Fruit fly (Drosophila melanogaster) whole organism, embryonic: ENCODE measurements around the gene Enoph.

ENCODE experiments used
- Aef1 ChIP-seq: fragments of 200-800 bp; sonication (Bioruptor generic); IDR thresholded peaks from 3 replicates; pipeline ENCODE4 v1.3.6; 2022; ENCODE audit warnings: missing biosample characterization, missing genetic modification characterization
- Blimp-1 ChIP-seq: fragments of 200-800 bp; sonication (Bioruptor generic); optimal IDR thresholded peaks from 3 replicates; lab custom pipeline; 2018; ENCODE audit warnings: missing biosample characterization, missing genetic modification characterization, mild to moderate bottlenecking, moderate library complexity, missing genetic modification reagents
- CG10979 ChIP-seq: fragments of 200-800 bp; sonication (Bioruptor generic); optimal IDR thresholded peaks from 2 replicates; lab custom pipeline; 2018; ENCODE audit warnings: missing biosample characterization, mild to moderate bottlenecking, missing genetic modification characterization, moderate library complexity
- CG11093 ChIP-seq: fragments of 200-800 bp; sonication (Bioruptor generic); IDR thresholded peaks from 3 replicates; pipeline ENCODE4 v1.3.6; 2022; ENCODE audit warnings: missing biosample characterization, missing genetic modification characterization
- CG11398 ChIP-seq: fragments of 200-800 bp; sonication (Bioruptor generic); optimal IDR thresholded peaks from 2 replicates; lab custom pipeline; 2016; ENCODE audit warnings: missing biosample characterization, missing genetic modification characterization
- CG1233 ChIP-seq: fragments of 200-800 bp; sonication (Bioruptor generic); optimal IDR thresholded peaks from 4 replicates; lab custom pipeline; 2018; ENCODE audit warnings: missing biosample characterization, mild to moderate bottlenecking, missing genetic modification characterization
- CG12744 ChIP-seq: fragments of 200-800 bp; sonication (Bioruptor generic); optimal IDR thresholded peaks from 2 replicates; lab custom pipeline; 2016; ENCODE audit warnings: missing biosample characterization, missing genetic modification characterization
- CG14667 ChIP-seq: fragments of 200-800 bp; sonication (Bioruptor generic); IDR thresholded peaks from 2 replicates; pipeline ENCODE4 v1.3.6; 2022; ENCODE audit warnings: missing biosample characterization, missing genetic modification characterization
- CG15011 ChIP-seq: fragments of 200-800 bp; sonication (Bioruptor generic); optimal IDR thresholded peaks from 3 replicates; lab custom pipeline; 2018; ENCODE audit warnings: missing biosample characterization, mild to moderate bottlenecking, missing genetic modification characterization
- CG1529 ChIP-seq: fragments of 200-800 bp; sonication (Bioruptor generic); optimal IDR thresholded peaks from 3 replicates; lab custom pipeline; 2018; ENCODE audit warnings: missing biosample characterization, missing genetic modification characterization
- CG15514 ChIP-seq: fragments of 200-800 bp; sonication (Bioruptor generic); optimal IDR thresholded peaks from 3 replicates; lab custom pipeline; 2017; ENCODE audit warnings: missing biosample characterization, missing genetic modification characterization, mild to moderate bottlenecking, moderate library complexity, missing genetic modification reagents
- CG17802 ChIP-seq: fragments of 200-800 bp; sonication (Bioruptor generic); optimal IDR thresholded peaks from 2 replicates; lab custom pipeline; 2018; ENCODE audit warnings: missing biosample characterization, mild to moderate bottlenecking, missing genetic modification characterization, moderate library complexity
- CG31224 ChIP-seq: fragments of 200-800 bp; sonication (Bioruptor generic); IDR thresholded peaks from 2 replicates; pipeline ENCODE4 v1.3.6; 2022; ENCODE audit warnings: missing biosample characterization, missing genetic modification characterization
- CG6175 ChIP-seq: fragments of 200-800 bp; sonication (Bioruptor generic); IDR thresholded peaks from 3 replicates; pipeline ENCODE4 v1.3.6; 2022; ENCODE audit warnings: missing biosample characterization, missing genetic modification characterization
- CG6654 ChIP-seq: fragments of 200-800 bp; sonication (Bioruptor generic); optimal IDR thresholded peaks from 2 replicates; lab custom pipeline; 2017; ENCODE audit warnings: missing biosample characterization, mild to moderate bottlenecking, missing genetic modification characterization
- CG6791 ChIP-seq: fragments of 200-800 bp; sonication (Bioruptor generic); IDR thresholded peaks from 3 replicates; pipeline ENCODE4 v1.3.6; 2022; ENCODE audit warnings: missing biosample characterization, missing genetic modification characterization; ENCODE audit not compliant: partially characterized antibody
- CG7928 ChIP-seq: fragments of 200-800 bp; sonication (Bioruptor generic); optimal IDR thresholded peaks from 2 replicates; lab custom pipeline; 2017; ENCODE audit warnings: missing biosample characterization, mild to moderate bottlenecking, missing genetic modification characterization
- D19B ChIP-seq: fragments of 200-800 bp; sonication (Bioruptor generic); optimal IDR thresholded peaks from 2 replicates; lab custom pipeline; 2017; ENCODE audit warnings: missing biosample characterization, mild to moderate bottlenecking, missing genetic modification characterization
- Dbx ChIP-seq: fragments of 200-800 bp; sonication (Bioruptor generic); IDR thresholded peaks from 3 replicates; pipeline ENCODE4 v1.3.6; 2022; ENCODE audit warnings: missing biosample characterization, missing genetic modification characterization
- Dref ChIP-seq: fragments of 200-800 bp; sonication (Bioruptor generic); IDR thresholded peaks from 2 replicates; pipeline ENCODE4 v1.3.6; 2022; ENCODE audit warnings: missing biosample characterization, missing genetic modification characterization
- E2f1 ChIP-seq: fragments of 200-800 bp; sonication (Bioruptor generic); IDR thresholded peaks from 2 replicates; pipeline ENCODE4 v1.3.6; 2022; ENCODE audit warnings: missing biosample characterization, missing genetic modification characterization
- HLH3B ChIP-seq: fragments of 200-800 bp; sonication (Bioruptor generic); IDR thresholded peaks from 2 replicates; pipeline ENCODE4 v1.3.6; 2022; ENCODE audit warnings: missing biosample characterization, missing genetic modification characterization
- Hey ChIP-seq: fragments of 200-800 bp; sonication (Bioruptor generic); optimal IDR thresholded peaks from 3 replicates; lab custom pipeline; 2018; ENCODE audit warnings: missing biosample characterization, mild to moderate bottlenecking, missing genetic modification characterization
- Hmx ChIP-seq: fragments of 200-800 bp; sonication (Bioruptor generic); optimal IDR thresholded peaks from 2 replicates; lab custom pipeline; 2016; ENCODE audit warnings: missing biosample characterization, missing genetic modification characterization
- Lhr ChIP-seq: fragments of 200-800 bp; sonication (Bioruptor generic); optimal IDR thresholded peaks from 3 replicates; lab custom pipeline; 2017; ENCODE audit warnings: mild to moderate bottlenecking, missing biosample characterization, missing genetic modification reagents, missing genetic modification characterization
- Mes4 ChIP-seq: fragments of 200-800 bp; sonication (Bioruptor generic); optimal IDR thresholded peaks from 2 replicates; lab custom pipeline; 2016; ENCODE audit warnings: missing biosample characterization, missing genetic modification characterization
- Nf-YC ChIP-seq: fragments of 200-800 bp; optimal IDR thresholded peaks from 3 replicates; lab custom pipeline; 2019; ENCODE audit warnings: missing biosample characterization, mild to moderate bottlenecking, missing genetic modification characterization, moderate library complexity
- Side ChIP-seq: fragments of 200-800 bp; sonication (Bioruptor generic); optimal IDR thresholded peaks from 2 replicates; lab custom pipeline; 2016; ENCODE audit warnings: missing biosample characterization, missing genetic modification characterization
- Sin3A ChIP-seq: fragments of >200 bp; optimal IDR thresholded peaks from 2 replicates; lab custom pipeline; 2018
- ab ChIP-seq: fragments of 200-800 bp; sonication (Bioruptor generic); optimal IDR thresholded peaks from 2 replicates; lab custom pipeline; 2016; ENCODE audit warnings: missing biosample characterization, missing genetic modification characterization
- amos ChIP-seq: fragments of 200-800 bp; sonication (Bioruptor generic); IDR thresholded peaks from 2 replicates; pipeline ENCODE4 v1.3.6; 2022; ENCODE audit warnings: missing biosample characterization, missing genetic modification characterization; ENCODE audit not compliant: partially characterized antibody
- bigmax ChIP-seq: fragments of 200-800 bp; sonication (Bioruptor generic); optimal IDR thresholded peaks from 2 replicates; lab custom pipeline; 2018; ENCODE audit warnings: missing biosample characterization, mild to moderate bottlenecking, missing genetic modification characterization
- br ChIP-seq: fragments of >200 bp; optimal IDR thresholded peaks from 2 replicates; lab custom pipeline; 2017
- caup ChIP-seq: fragments of 200-800 bp; sonication (Bioruptor generic); optimal IDR thresholded peaks from 3 replicates; lab custom pipeline; 2017; ENCODE audit warnings: missing biosample characterization, mild to moderate bottlenecking, missing genetic modification characterization, moderate library complexity; ENCODE audit not compliant: severe bottlenecking
- chm ChIP-seq: fragments of 200-800 bp; sonication (Bioruptor generic); IDR thresholded peaks from 2 replicates; pipeline ENCODE4 v1.3.6; 2022; ENCODE audit warnings: missing biosample characterization, missing genetic modification characterization
- dm ChIP-seq: fragments of 200-800 bp; sonication (Bioruptor generic); optimal IDR thresholded peaks from 3 replicates; lab custom pipeline; 2016; ENCODE audit warnings: missing biosample characterization, missing genetic modification characterization
- dmrt11E ChIP-seq: fragments of 200-800 bp; sonication (Bioruptor generic); optimal IDR thresholded peaks from 3 replicates; lab custom pipeline; 2018; ENCODE audit warnings: missing biosample characterization, mild to moderate bottlenecking, missing genetic modification characterization, moderate library complexity
- dysf ChIP-seq: fragments of 200-800 bp; sonication (Bioruptor generic); IDR thresholded peaks from 3 replicates; pipeline ENCODE4 v1.3.6; 2022; ENCODE audit warnings: missing biosample characterization, missing genetic modification characterization
- ind ChIP-seq: fragments of 200-800 bp; sonication (Bioruptor generic); optimal IDR thresholded peaks from 3 replicates; lab custom pipeline; 2016; ENCODE audit warnings: missing biosample characterization, missing genetic modification characterization
- insv ChIP-seq, 2 experiments: fragments of 200-800 bp; sonication (Bioruptor generic); optimal IDR thresholded peaks; 3 replicates each; lab custom pipeline; 2016 to 2018; ENCODE audit warnings: missing biosample characterization in 2 of 2, missing genetic modification characterization in 2 of 2
- kni ChIP-seq: fragments of 200-800 bp; sonication (Bioruptor generic); optimal IDR thresholded peaks from 3 replicates; lab custom pipeline; 2017; ENCODE audit warnings: mild to moderate bottlenecking, missing biosample characterization, missing genetic modification reagents, missing genetic modification characterization
- knrl ChIP-seq: fragments of 200-800 bp; sonication (Bioruptor generic); IDR thresholded peaks from 3 replicates; pipeline ENCODE4 v1.3.6; 2022; ENCODE audit warnings: missing biosample characterization, missing genetic modification characterization; ENCODE audit not compliant: partially characterized antibody
- lbe ChIP-seq: fragments of 200-800 bp; sonication (Bioruptor generic); optimal IDR thresholded peaks from 2 replicates; lab custom pipeline; 2016; ENCODE audit warnings: missing biosample characterization, mild to moderate bottlenecking, missing genetic modification characterization
- lmd ChIP-seq: fragments of 200-800 bp; sonication (Bioruptor generic); IDR thresholded peaks from 2 replicates; pipeline ENCODE4 v1.3.6; 2022; ENCODE audit warnings: missing biosample characterization, missing genetic modification characterization
- nerfin-1 ChIP-seq: fragments of 200-800 bp; sonication (Bioruptor generic); optimal IDR thresholded peaks from 3 replicates; lab custom pipeline; 2019; ENCODE audit warnings: missing biosample characterization, mild to moderate bottlenecking, missing genetic modification characterization, moderate library complexity
- p53 ChIP-seq: fragments of 200-800 bp; sonication (Bioruptor generic); optimal IDR thresholded peaks from 2 replicates; lab custom pipeline; 2016; ENCODE audit warnings: missing biosample characterization, missing genetic modification characterization
- shn ChIP-seq: fragments of 200-800 bp; sonication (Bioruptor generic); optimal IDR thresholded peaks from 3 replicates; lab custom pipeline; 2016; ENCODE audit warnings: missing biosample characterization, missing genetic modification characterization
- slp2 ChIP-seq: fragments of 200-800 bp; sonication (Bioruptor generic); optimal IDR thresholded peaks from 2 replicates; lab custom pipeline; 2016; ENCODE audit warnings: missing biosample characterization, missing genetic modification characterization
- tll ChIP-seq, 2 experiments: fragments of 200-800 bp in 1 of 2; fragments of >200 bp in 1 of 2; sonication (Bioruptor generic) in 1 of 2; optimal IDR thresholded peaks; 2 replicates each; lab custom pipeline; 2017 to 2019; ENCODE audit warnings: missing biosample characterization in 2 of 2, missing genetic modification characterization in 2 of 2, mild to moderate bottlenecking in 1 of 2, moderate library complexity in 1 of 2

Gene Enoph

DNA sequence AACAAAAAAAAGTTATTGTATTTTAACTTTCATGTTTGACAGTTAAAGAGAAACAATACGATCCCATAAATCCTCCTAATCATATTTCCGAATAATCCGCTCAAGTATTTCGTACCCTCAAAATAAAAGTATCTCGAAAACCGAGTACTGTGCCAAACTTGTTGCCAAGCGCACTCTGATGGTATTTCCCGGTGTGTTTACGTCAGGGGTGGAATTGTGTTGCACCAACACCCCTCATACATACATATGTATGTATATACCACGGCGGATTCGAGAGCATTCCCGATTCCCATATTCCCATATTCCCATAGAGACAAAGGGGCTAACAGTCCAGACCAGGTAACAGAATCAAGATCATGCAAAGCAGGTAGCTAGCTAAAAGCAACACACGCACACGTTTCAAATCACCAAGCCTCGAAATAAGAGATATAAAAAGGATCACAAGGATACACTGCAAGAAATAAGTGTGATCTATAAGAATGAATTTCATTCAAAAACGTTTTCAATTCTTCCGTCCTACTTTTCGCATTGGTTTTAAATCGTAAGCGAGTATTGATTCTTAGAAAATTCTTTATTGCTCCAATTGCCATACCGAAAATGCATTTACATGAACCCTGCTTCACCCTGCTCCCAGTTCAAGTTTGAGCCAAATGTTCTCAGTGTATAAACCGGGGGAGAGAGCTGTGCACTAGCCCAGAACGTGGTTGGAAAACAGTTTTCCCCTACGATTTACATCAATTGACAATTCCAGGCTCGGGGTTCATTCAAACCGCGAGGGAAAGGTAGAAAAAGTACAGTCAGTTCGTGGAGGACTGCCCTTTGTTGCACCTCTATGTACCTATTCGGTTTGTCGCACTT lies 44.4 kb downstream of the Enoph start (continued):
- TF ChIP-seq Blimp-1 (GFP tag; lab: Kevin White, UChicago) (peak; percentile 69), CG6654 (GFP tag; lab: Kevin White, UChicago) (no peak), E2f1 (no peak; the same call in 1 of the 2 replicates), kni (GFP tag; lab: Kevin White, UChicago) (peak; percentile 97), CG14667 (GFP tag; lab: Robert Waterston, UW) (peak; percentile 32; the same call in 1 of the 2 replicates), ab (GFP tag; lab: Kevin White, UChicago) (peak; percentile 59), CG6791 (GFP tag; lab: Robert Waterston, UW) (peak; percentile 43; the same call in 2 of the 3 replicates), p53 (GFP tag; lab: Kevin White, UChicago) (peak; percentile 58), lbe (GFP tag; lab: Kevin White, UChicago) (no peak), Hmx (GFP tag; lab: Kevin White, UChicago) (no peak), CG12744 (GFP tag; lab: Kevin White, UChicago) (peak; percentile 42), CG7928 (no peak), nerfin-1 (tag; lab: Kevin White, UChicago) (peak; percentile 96), Sin3A (lab: Kevin White, UChicago) (no peak), CG11093 (peak; percentile 41; the same call in 1 of the 3 replicates), Aef1 (GFP tag; lab: Robert Waterston, UW) (no peak), chm (GFP tag; lab: Robert Waterston, UW) (peak; percentile 60; the same call in 1 of the 2 replicates), dysf (GFP tag; lab: Robert Waterston, UW) (peak; percentile 41; the same call in 1 of the 3 replicates), D19B (GFP tag; lab: Kevin White, UChicago) (no peak), Nf-YC (no peak), insv (GFP tag; optimal IDR thresholded peaks at IDR 0.05; lab: Kevin White, UChicago) (peak in 1 of 2 experiments; percentile 48), Dbx (GFP tag; lab: Robert Waterston, UW) (no peak), dm (GFP tag; lab: Kevin White, UChicago) (peak; percentile 53), amos (GFP tag; lab: Robert Waterston, UW) (no peak), CG1233 (GFP tag; lab: Kevin White, UChicago) (peak; percentile 82), caup (GFP tag; lab: Kevin White, UChicago) (no peak), ind (GFP tag; lab: Kevin White, UChicago) (peak; percentile 35), CG31224 (GFP tag; lab: Robert Waterston, UW) (no peak), Mes4 (GFP tag; lab: Kevin White, UChicago) (peak; percentile 72), HLH3B (GFP tag; lab: Robert Waterston, UW) (no peak), CG6175 (no peak), knrl (GFP tag; lab: Robert Waterston, UW) (no peak), tll (GFP tag; optimal IDR thresholded peaks at IDR 0.05; lab: Kevin White, UChicago) (peak in 1 of 2 experiments; percentile 44), slp2 (GFP tag; lab: Kevin White, UChicago) (peak; percentile 82), br (no peak), Hey (tag; lab: Kevin White, UChicago) (no peak), Side (GFP tag; lab: Kevin White, UChicago) (peak; percentile 79), CG11398 (GFP tag; lab: Kevin White, UChicago) (peak; percentile 74), CG1529 (GFP tag; lab: Kevin White, UChicago) (peak; percentile 70), dmrt11E (tag; lab: Kevin White, UChicago) (peak; percentile 98), bigmax (GFP tag; lab: Kevin White, UChicago) (no peak), Lhr (GFP tag; lab: Kevin White, UChicago) (peak; percentile 45), CG15514 (no peak), Dref (GFP tag; lab: Robert Waterston, UW) (no peak), CG10979 (tag; lab: Kevin White, UChicago) (peak; percentile 95), shn (GFP tag; lab: Kevin White, UChicago) (peak; percentile 83), CG17802 (tag; lab: Kevin White, UChicago) (peak; percentile 51), lmd (GFP tag; lab: Robert Waterston, UW) (peak; percentile 40; the same call in 1 of the 2 replicates), CG15011 (GFP tag; lab: Kevin White, UChicago) (peak; percentile 40)
